Worm (Caenorhabditis elegans) whole organism, dauer: Measurements from ENCODE around the gene C01G10.14.
"Not testable (repeated sequence)": the region's sequence is repeated elsewhere in the genome, so short reads cannot be mapped to it uniquely, and the experiment has no call there.

Experiments
- unc-62 ChIP-seq: sonication (generic microtip); optimal IDR thresholded peaks from 2 replicates; lab custom pipeline; 2017; ENCODE audit warnings: missing biosample characterization, missing genetic modification reagents, missing genetic modification characterization

The C01G10.14 gene

ce11 chrV:15105893-15106598 is at the start of gene C01G10.14:
Gene C01G10.14, minus strand, starts transcription at chrV:15105943.
- not testable (repeated sequence) for TF ChIP-seq unc-62

ce11 chrV:15153277-15153676 is 47.5 kb upstream of the C01G10.14 start, which contains the start of gene srh-55:
Gene srh-55, plus strand, starts transcription at chrV:15153577.
- TF ChIP-seq unc-62: no peak

- TF ChIP-seq unc-62: no peak
These were observed 46.3 kb upstream of the C01G10.14 start for ce11 chrV:15152010-15152409.

- no peak for TF ChIP-seq unc-62
These were observed 44.9 kb upstream of the C01G10.14 start, which contains the start of gene T09F5.2 for ce11 chrV:15150661-15151060. Gene T09F5.2, plus strand, starts transcription at chrV:15150961.

- TF ChIP-seq unc-62: no peak
These were observed 44.4 kb upstream of the C01G10.14 start for ce11 chrV:15150176-15150575.

ce11 chrV:15148800-15149199 is 43.1 kb upstream of the C01G10.14 start, which contains the start of gene T09F5.1:
Gene T09F5.1, plus strand, starts transcription at chrV:15149100.
- no peak for TF ChIP-seq unc-62

- no peak for TF ChIP-seq unc-62
These were observed 42.0 kb upstream of the C01G10.14 start, which contains the start of gene T09F5.20 for ce11 chrV:15147776-15148175. Gene T09F5.20, minus strand, starts transcription at chrV:15147876.

- no peak for TF ChIP-seq unc-62
These were observed 38.1 kb upstream of the C01G10.14 start, which contains the start of gene K08F9.4 for ce11 chrV:15143798-15144197. Gene K08F9.4, plus strand, starts transcription at chrV:15144019.

- TF ChIP-seq unc-62: no peak
These were observed 37.5 kb upstream of the C01G10.14 start, which contains the start of gene K08F9.1 for ce11 chrV:15143285-15143684. Gene K08F9.1, minus strand, starts transcription at chrV:15143385.

- TF ChIP-seq unc-62: no peak
These were observed 34.5 kb upstream of the C01G10.14 start, which contains the start of gene K08F9.3 for ce11 chrV:15140247-15140646. Gene K08F9.3, plus strand, starts transcription at chrV:15140547.

ce11 chrV:15139811-15140210 is 34.1 kb upstream of the C01G10.14 start:
- TF ChIP-seq unc-62: no peak

ce11 chrV:15136772-15137171 is 31.0 kb upstream of the C01G10.14 start, which contains the start of gene aipl-1:
Gene aipl-1, minus strand, starts transcription at chrV:15136801.
- no peak for TF ChIP-seq unc-62

ce11 chrV:15133812-15134211 is 28.1 kb upstream of the C01G10.14 start:
- no peak for TF ChIP-seq unc-62

- no peak for TF ChIP-seq unc-62
These were observed 26.7 kb upstream of the C01G10.14 start, which contains the start of gene str-171 for ce11 chrV:15132423-15132822. Gene str-171, minus strand, starts transcription at chrV:15132523.

- no peak for TF ChIP-seq unc-62
These were observed 22.2 kb upstream of the C01G10.14 start, which contains the start of gene srr-7 for ce11 chrV:15127955-15128354. Gene srr-7, plus strand, starts transcription at chrV:15128255.

ce11 chrV:15127413-15127812 is 21.7 kb upstream of the C01G10.14 start, which contains the start of gene srj-27:
Gene srj-27, minus strand, starts transcription at chrV:15127513.
- TF ChIP-seq unc-62: no peak

ce11 chrV:15125162-15125561 is 19.4 kb upstream of the C01G10.14 start, which contains the start of gene ugt-30:
Gene ugt-30, minus strand, starts transcription at chrV:15125262.
- not testable (repeated sequence) for TF ChIP-seq unc-62

- TF ChIP-seq unc-62: no peak
These were observed 13.8 kb upstream of the C01G10.14 start, which contains the start of gene flor-1 for ce11 chrV:15119517-15119916. Gene flor-1, minus strand, starts transcription at chrV:15119617.
